Worm (Caenorhabditis elegans): ENCODE results near the gene C03H5.7.

The C03H5.7 gene

DNA sequence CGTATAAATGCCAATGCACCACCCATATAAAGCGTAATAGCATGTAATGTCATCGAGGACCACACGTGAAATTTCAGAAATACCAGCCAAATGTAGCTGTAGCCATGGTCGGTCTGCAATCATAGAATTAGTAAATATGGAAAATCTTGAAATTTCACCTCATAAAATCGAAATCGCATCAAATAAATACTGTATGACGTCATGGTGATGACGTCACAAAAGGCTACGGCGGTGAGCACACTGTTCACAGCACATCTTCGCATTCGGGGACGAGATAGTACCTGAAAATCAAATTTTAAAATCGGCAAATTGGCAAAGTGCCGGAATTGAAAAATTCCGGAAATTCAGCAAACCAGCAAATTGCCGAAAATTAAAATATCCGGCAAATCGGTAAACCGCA is 30.3 kb upstream of the C03H5.7 start:
- no peak for TF ChIP-seq klf-2 (GFP tag; conservative IDR thresholded peaks at IDR 0.05)
- no peak for TF ChIP-seq flt-1 (GFP tag; IDR thresholded peaks at IDR 0.05)
- TF ChIP-seq cog-1 (tag; optimal IDR thresholded peaks at IDR 0.05) = no peak
- no peak for TF ChIP-seq ztf-23 (GFP tag; IDR thresholded peaks at IDR 0.05)
- TF ChIP-seq T22C8.4 (GFP tag; IDR thresholded peaks at IDR 0.05) = no peak
- TF ChIP-seq tab-1 (GFP tag; IDR thresholded peaks at IDR 0.05) = no peak
- TF ChIP-seq med-1 (GFP tag; optimal IDR thresholded peaks at IDR 0.05; ENCODE audit: insufficient read depth) = no peak
- no peak for TF ChIP-seq ref-1 (GFP tag; conservative IDR thresholded peaks at IDR 0.05)
- TF ChIP-seq ztf-29 (GFP tag; IDR thresholded peaks at IDR 0.05) = no peak

DNA sequence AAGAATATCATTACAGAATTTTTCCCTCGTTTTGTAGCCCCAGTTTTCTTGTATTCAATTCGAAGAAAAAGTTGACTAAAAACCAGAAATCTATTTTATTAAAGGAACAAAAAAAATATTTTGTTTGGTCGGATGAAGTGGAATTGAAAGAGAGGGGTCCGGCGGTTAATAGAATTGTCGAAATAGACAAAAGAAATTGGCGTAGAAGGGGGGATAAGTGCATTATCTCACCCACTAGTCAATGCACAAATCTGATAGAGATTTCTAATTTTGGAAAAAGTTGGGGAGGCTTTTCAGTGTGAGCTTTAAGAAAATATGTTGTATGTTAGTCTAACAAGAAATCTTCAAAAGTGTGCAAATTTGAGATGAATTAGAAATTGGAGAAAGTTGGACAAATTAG is 25.5 kb upstream of the C03H5.7 start:
- no peak for TF ChIP-seq klf-2 (GFP tag; conservative IDR thresholded peaks at IDR 0.05)
- TF ChIP-seq T22C8.4 (GFP tag; IDR thresholded peaks at IDR 0.05) = no peak
- no peak for TF ChIP-seq cog-1 (tag; optimal IDR thresholded peaks at IDR 0.05)
- TF ChIP-seq tab-1 (GFP tag; IDR thresholded peaks at IDR 0.05) = no peak
- TF ChIP-seq ztf-29 (GFP tag; IDR thresholded peaks at IDR 0.05) = no peak
- TF ChIP-seq ref-1 (GFP tag; conservative IDR thresholded peaks at IDR 0.05) = no peak
- TF ChIP-seq flt-1 (GFP tag; IDR thresholded peaks at IDR 0.05) = no peak
- TF ChIP-seq med-1 (GFP tag; optimal IDR thresholded peaks at IDR 0.05; ENCODE audit: insufficient read depth) = no peak
- TF ChIP-seq ztf-23 (GFP tag; IDR thresholded peaks at IDR 0.05) = no peak

DNA sequence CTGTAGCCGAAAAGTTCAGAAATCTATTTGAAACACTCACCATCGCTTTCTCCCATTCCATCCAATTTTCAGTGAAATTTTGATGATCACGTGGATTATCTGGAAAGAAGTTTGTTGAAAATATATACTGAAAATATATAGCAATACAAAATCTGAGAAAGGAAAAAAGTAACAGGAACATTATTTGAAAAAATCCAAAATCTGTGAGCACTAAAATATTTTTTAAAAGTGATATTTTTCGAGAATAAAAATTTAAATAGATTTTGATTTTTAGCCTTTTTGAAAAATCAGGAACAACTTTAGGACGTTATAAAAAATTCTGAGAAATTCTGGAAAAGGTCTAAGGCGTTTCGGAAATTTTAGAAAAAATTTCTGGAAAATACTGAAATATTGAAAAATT is 23.1 kb upstream of the C03H5.7 start, which contains the start of gene dmsr-4:
dmsr-4 (minus strand) TSS at position 101 of the 400 bp plus-strand sequence.
- TF ChIP-seq ref-1 (GFP tag; conservative IDR thresholded peaks at IDR 0.05) (no peak), med-1 (GFP tag; optimal IDR thresholded peaks at IDR 0.05; ENCODE audit: insufficient read depth) (no peak), T22C8.4 (GFP tag; IDR thresholded peaks at IDR 0.05) (no peak), klf-2 (GFP tag; conservative IDR thresholded peaks at IDR 0.05) (no peak), ztf-29 (GFP tag; IDR thresholded peaks at IDR 0.05) (no peak), ztf-23 (GFP tag; IDR thresholded peaks at IDR 0.05) (no peak), cog-1 (tag; optimal IDR thresholded peaks at IDR 0.05) (no peak), flt-1 (GFP tag; IDR thresholded peaks at IDR 0.05) (no peak), tab-1 (GFP tag; IDR thresholded peaks at IDR 0.05) (no peak)

DNA sequence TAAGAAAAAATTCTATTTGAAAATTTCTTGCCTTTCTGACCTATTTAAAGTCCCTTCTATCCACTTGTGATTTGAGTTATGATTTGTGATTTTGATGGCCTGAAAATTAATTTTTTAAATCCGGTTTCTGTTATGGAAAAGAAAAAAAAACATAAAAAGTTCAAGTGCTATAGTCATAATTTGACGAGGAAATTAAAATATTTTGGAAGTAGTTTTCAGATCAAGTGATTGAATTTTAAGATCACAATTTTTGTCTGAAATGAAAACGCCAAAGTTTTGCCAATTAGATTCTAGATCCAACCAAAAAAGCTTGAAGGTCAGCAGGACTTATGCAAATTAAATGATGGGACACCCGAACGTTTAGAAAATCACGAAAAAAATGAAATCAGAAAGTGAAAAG is 12.6 kb upstream of the C03H5.7 start, which contains the start of gene ptr-3:
ptr-3 (minus strand) TSS at position 101 of the 400 bp plus-strand sequence.
- TF ChIP-seq T22C8.4 (GFP tag; IDR thresholded peaks at IDR 0.05) (no peak), ref-1 (GFP tag; conservative IDR thresholded peaks at IDR 0.05) (no peak), tab-1 (GFP tag; IDR thresholded peaks at IDR 0.05) (no peak), ztf-23 (GFP tag; IDR thresholded peaks at IDR 0.05) (no peak), med-1 (GFP tag; optimal IDR thresholded peaks at IDR 0.05; ENCODE audit: insufficient read depth) (no peak), flt-1 (GFP tag; IDR thresholded peaks at IDR 0.05) (no peak), klf-2 (GFP tag; conservative IDR thresholded peaks at IDR 0.05) (no peak), cog-1 (tag; optimal IDR thresholded peaks at IDR 0.05) (no peak), ztf-29 (GFP tag; IDR thresholded peaks at IDR 0.05) (no peak)

DNA sequence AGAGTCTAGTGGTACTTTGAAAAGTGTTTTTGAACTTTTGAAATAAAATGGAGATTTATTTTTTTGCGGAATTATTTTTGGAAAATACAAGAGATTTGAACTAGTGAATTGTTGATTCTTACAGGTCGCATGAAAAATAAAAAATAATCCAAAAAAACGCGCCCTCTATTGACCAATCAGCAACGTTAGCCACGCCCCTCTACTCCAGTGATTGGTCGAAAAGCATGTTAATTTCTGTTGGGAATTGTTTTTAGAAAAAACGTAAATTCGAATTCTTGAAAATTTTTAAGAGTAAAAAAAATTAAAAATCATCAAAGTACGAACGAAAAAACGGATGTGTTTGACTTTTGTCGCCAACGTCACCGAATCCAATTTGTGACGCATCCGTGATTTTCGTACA is 9.6 kb upstream of the C03H5.7 start:
- TF ChIP-seq klf-2 (GFP tag; conservative IDR thresholded peaks at IDR 0.05) = no peak
- no peak for TF ChIP-seq tab-1 (GFP tag; IDR thresholded peaks at IDR 0.05)
- TF ChIP-seq ref-1 (GFP tag; conservative IDR thresholded peaks at IDR 0.05) = no peak
- TF ChIP-seq flt-1 (GFP tag; IDR thresholded peaks at IDR 0.05) = no peak
- TF ChIP-seq cog-1 (tag; optimal IDR thresholded peaks at IDR 0.05) = no peak
- no peak for TF ChIP-seq ztf-29 (GFP tag; IDR thresholded peaks at IDR 0.05)
- no peak for TF ChIP-seq med-1 (GFP tag; optimal IDR thresholded peaks at IDR 0.05; ENCODE audit: insufficient read depth)
- no peak for TF ChIP-seq ztf-23 (GFP tag; IDR thresholded peaks at IDR 0.05)

DNA sequence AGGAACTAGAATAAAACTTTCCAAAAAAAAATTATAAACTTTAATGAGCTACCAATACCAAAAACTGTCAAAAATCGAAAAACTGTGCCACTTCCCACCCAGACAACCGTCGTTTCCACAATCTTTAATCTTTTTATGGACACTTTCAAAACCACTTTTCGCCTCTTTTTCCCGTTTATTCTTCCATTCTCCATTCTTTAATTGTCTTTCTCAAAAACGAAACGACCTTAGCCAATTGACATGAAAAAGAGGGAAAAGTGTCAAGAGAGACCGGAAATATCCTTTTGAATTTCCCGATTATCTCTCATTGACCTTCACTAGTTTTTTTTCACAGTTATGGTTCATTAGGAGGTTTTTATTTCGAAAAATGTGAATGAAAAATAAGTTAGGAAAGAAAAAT is 8.5 kb upstream of the C03H5.7 start:
- TF ChIP-seq med-1 (GFP tag; optimal IDR thresholded peaks at IDR 0.05; ENCODE audit: insufficient read depth) = no peak
- TF ChIP-seq tab-1 (GFP tag; IDR thresholded peaks at IDR 0.05) = no peak
- no peak for TF ChIP-seq ztf-23 (GFP tag; IDR thresholded peaks at IDR 0.05)
- TF ChIP-seq T22C8.4 (GFP tag; IDR thresholded peaks at IDR 0.05) = no peak
- TF ChIP-seq cog-1 (tag; optimal IDR thresholded peaks at IDR 0.05) = no peak
- TF ChIP-seq klf-2 (GFP tag; conservative IDR thresholded peaks at IDR 0.05) = no peak
- TF ChIP-seq ztf-29 (GFP tag; IDR thresholded peaks at IDR 0.05) = no peak
- no peak for TF ChIP-seq ref-1 (GFP tag; conservative IDR thresholded peaks at IDR 0.05)
- TF ChIP-seq flt-1 (GFP tag; IDR thresholded peaks at IDR 0.05) = no peak

DNA sequence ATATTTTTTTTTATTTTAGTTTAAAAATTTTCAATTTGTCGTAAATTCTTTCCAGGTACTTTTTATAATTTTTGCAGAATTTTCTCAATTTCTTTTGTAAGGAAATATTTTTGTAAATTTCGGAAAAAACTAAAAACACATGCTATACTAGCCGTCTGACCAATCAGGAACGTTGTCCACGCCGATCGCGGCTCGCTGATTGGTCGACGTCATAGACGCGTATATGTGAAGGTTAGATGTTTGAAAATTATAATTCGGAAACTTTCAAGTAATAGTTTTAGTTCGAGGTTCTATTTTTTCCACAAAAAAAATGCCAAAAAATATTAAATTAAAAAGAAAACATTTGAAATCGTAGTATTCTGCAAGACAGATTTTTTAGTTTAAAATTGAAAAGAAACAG is 7.8 kb upstream of the C03H5.7 start:
- no peak for TF ChIP-seq T22C8.4 (GFP tag; IDR thresholded peaks at IDR 0.05)
- TF ChIP-seq flt-1 (GFP tag; IDR thresholded peaks at IDR 0.05) = no peak
- TF ChIP-seq ref-1 (GFP tag; conservative IDR thresholded peaks at IDR 0.05) = no peak
- TF ChIP-seq ztf-29 (GFP tag; IDR thresholded peaks at IDR 0.05) = no peak
- TF ChIP-seq klf-2 (GFP tag; conservative IDR thresholded peaks at IDR 0.05) = no peak
- TF ChIP-seq med-1 (GFP tag; optimal IDR thresholded peaks at IDR 0.05; ENCODE audit: insufficient read depth) = no peak
- no peak for TF ChIP-seq tab-1 (GFP tag; IDR thresholded peaks at IDR 0.05)
- TF ChIP-seq ztf-23 (GFP tag; IDR thresholded peaks at IDR 0.05) = no peak
- no peak for TF ChIP-seq cog-1 (tag; optimal IDR thresholded peaks at IDR 0.05)

DNA sequence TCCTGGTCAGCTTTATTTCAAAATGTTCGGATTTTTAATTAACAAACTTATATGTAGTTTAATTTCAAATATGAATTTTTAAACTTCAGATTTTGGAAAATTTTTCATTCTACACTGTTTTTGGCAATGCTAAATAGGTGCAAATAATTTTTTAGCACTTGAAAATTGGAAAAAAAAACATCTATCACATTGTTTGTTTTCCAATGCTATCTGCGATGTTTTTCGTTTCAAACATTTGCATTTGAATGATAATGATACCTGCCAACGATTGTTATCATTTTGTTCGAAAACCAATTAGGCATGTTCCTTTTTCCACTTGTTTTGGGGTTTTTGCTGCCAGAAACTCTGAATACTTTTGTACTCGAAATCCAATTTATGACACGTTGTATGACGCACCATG is 5.1 kb upstream of the C03H5.7 start, which contains the start of gene C03H5.4:
C03H5.4 (plus strand) TSS at position 301 of the 400 bp plus-strand sequence.
- TF ChIP-seq cog-1 (tag; optimal IDR thresholded peaks at IDR 0.05) (no peak), ztf-29 (GFP tag; IDR thresholded peaks at IDR 0.05) (no peak), tab-1 (GFP tag; IDR thresholded peaks at IDR 0.05) (no peak)

DNA sequence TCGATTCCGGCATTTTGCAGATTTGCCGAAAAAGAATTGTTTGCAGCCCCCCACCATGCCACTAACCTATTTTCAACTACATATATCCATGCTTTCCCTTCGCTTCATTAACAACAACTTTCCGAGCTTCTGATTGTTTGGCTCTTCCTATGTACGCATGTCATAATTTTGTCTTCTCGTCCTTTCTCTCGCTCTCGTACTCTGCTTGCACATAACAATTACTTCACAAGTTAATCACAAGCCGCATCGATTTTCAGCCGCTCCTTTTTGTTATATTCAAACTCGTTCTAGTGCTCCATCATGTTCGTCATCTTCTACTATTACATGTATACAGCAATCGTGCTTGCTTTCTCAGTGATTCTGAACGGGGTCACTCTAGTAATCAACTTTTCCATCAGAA is 1.7 kb upstream of the C03H5.7 start, which contains the start of gene C03H5.9:
C03H5.9 (plus strand) TSS at position 301 of the 400 bp plus-strand sequence.
- TF ChIP-seq med-1 (GFP tag; optimal IDR thresholded peaks at IDR 0.05; ENCODE audit: insufficient read depth) (no peak), cog-1 (tag; optimal IDR thresholded peaks at IDR 0.05) (no peak), T22C8.4 (GFP tag; IDR thresholded peaks at IDR 0.05) (no peak)

DNA sequence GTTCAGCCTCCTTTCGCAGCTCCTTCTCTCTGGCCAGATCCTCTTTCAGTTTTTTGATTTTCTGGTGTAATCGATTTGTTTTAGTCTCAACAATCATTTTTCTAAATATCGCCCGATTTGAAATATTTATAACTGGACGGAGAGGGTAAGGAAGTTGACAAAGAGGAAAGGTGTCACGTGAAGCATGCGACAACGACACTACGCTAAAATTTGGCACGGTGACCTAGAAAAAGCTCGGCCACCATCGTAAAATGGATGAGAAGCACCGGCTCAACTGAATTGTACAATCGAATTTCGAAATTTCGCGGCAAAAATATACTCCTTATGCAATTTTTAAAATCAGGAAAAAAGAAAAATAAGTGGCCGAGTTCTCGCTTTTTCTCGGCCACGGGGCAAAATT is 5.2 kb downstream of the C03H5.7 start, which contains the start of gene C03H5.5:
C03H5.5 (minus strand) TSS at position 101 of the 400 bp plus-strand sequence.
- no peak for TF ChIP-seq tab-1 (GFP tag; IDR thresholded peaks at IDR 0.05)
- no peak for TF ChIP-seq T22C8.4 (GFP tag; IDR thresholded peaks at IDR 0.05)
- no peak for TF ChIP-seq ztf-29 (GFP tag; IDR thresholded peaks at IDR 0.05)
- no peak for TF ChIP-seq flt-1 (GFP tag; IDR thresholded peaks at IDR 0.05)
- no peak for TF ChIP-seq ztf-23 (GFP tag; IDR thresholded peaks at IDR 0.05)
- TF ChIP-seq cog-1 (tag; optimal IDR thresholded peaks at IDR 0.05) = no peak
- no peak for TF ChIP-seq klf-2 (GFP tag; conservative IDR thresholded peaks at IDR 0.05)
- no peak for TF ChIP-seq med-1 (GFP tag; optimal IDR thresholded peaks at IDR 0.05; ENCODE audit: insufficient read depth)
